Worm (Caenorhabditis elegans) whole organism, L2 larva: ENCODE data around the gene C36C5.4.

ENCODE experiments used
- Y55F3AM.14 ChIP-seq: fragments of 200-800 bp; sonication (Bioruptor generic); optimal IDR thresholded peaks from 2 replicates; lab custom pipeline; 2018; ENCODE audit warnings: mild to moderate bottlenecking, missing genetic modification characterization, missing compliant biosample characterization
- ama-1 ChIP-seq: fragments of 150-350 bp; optimal IDR thresholded peaks from 2 replicates; lab custom pipeline; 2018; ENCODE audit warnings: inconsistent platforms
- blmp-1 ChIP-seq: sonication (generic microtip); optimal IDR thresholded peaks from 2 replicates; lab custom pipeline; 2017; ENCODE audit warnings: missing genetic modification characterization, mild to moderate bottlenecking, missing compliant biosample characterization, antibody characterized with exemption, moderate library complexity; ENCODE audit not compliant: insufficient read depth
- ceh-82 ChIP-seq: fragments of 150-350 bp; optimal IDR thresholded peaks from 2 replicates; lab custom pipeline; 2014; ENCODE audit warnings: missing biosample characterization, missing genetic modification characterization
- egl-27 ChIP-seq: sonication (generic microtip); optimal IDR thresholded peaks from 3 replicates; lab custom pipeline; 2017; ENCODE audit warnings: missing biosample characterization, missing genetic modification reagents, missing genetic modification characterization
- elt-3 ChIP-seq: sonication (generic microtip); optimal IDR thresholded peaks from 2 replicates; lab custom pipeline; 2017; ENCODE audit warnings: missing biosample characterization, missing genetic modification characterization
- fos-1 ChIP-seq: fragments of 150-350 bp; optimal IDR thresholded peaks from 2 replicates; lab custom pipeline; 2014; ENCODE audit warnings: missing biosample characterization, missing genetic modification characterization
- nhr-12 ChIP-seq: fragments of 150-350 bp; optimal IDR thresholded peaks from 2 replicates; lab custom pipeline; 2014; ENCODE audit warnings: missing biosample characterization, missing genetic modification characterization
- nhr-23 ChIP-seq: fragments of 150-350 bp; optimal IDR thresholded peaks from 2 replicates; lab custom pipeline; 2014; ENCODE audit warnings: missing biosample characterization, missing genetic modification reagents, missing genetic modification characterization
- nhr-25 ChIP-seq: fragments of 150-350 bp; sonication (generic microtip); optimal IDR thresholded peaks from 3 replicates; lab custom pipeline; 2014; ENCODE audit warnings: missing biosample characterization, missing genetic modification characterization
- snpc-4 ChIP-seq: fragments of 150-350 bp; optimal IDR thresholded peaks from 2 replicates; lab custom pipeline; 2014; ENCODE audit warnings: missing biosample characterization, missing genetic modification characterization
- unc-39 ChIP-seq: fragments of 150-350 bp; optimal IDR thresholded peaks from 2 replicates; lab custom pipeline; 2014; ENCODE audit warnings: missing biosample characterization, missing genetic modification characterization
- unc-62 ChIP-seq: fragments of 150-350 bp; optimal IDR thresholded peaks from 2 replicates; lab custom pipeline; 2014; ENCODE audit warnings: missing biosample characterization, missing genetic modification reagents, missing genetic modification characterization
- ztf-4 ChIP-seq: fragments of 150-350 bp; optimal IDR thresholded peaks from 2 replicates; lab custom pipeline; 2014; ENCODE audit warnings: missing biosample characterization, missing genetic modification characterization

ce11 chrV:3133293-3133755 lies 33.0 kb upstream of the C36C5.4 start, which contains the start of gene F02C9.2:
- TF ChIP-seq ama-1 (lab: Kevin White, UChicago) (no peak), elt-3 (tag; lab: Kevin White, UChicago) (no peak), ceh-82 (tag; lab: Kevin White, UChicago) (no peak), unc-62 (no peak), fos-1 (tag; lab: Kevin White, UChicago) (no peak), egl-27 (tag; lab: Kevin White, UChicago) (no peak), ztf-4 (tag; lab: Kevin White, UChicago) (no peak), nhr-25 (no peak), blmp-1 (tag; lab: Kevin White, UChicago) (no peak), Y55F3AM.14 (GFP tag; lab: Kevin White, UChicago) (no peak), unc-39 (no peak), nhr-23 (tag; lab: Kevin White, UChicago) (no peak), snpc-4 (no peak), nhr-12 (tag; lab: Kevin White, UChicago) (no peak)
